Worm (Caenorhabditis elegans) whole organism, young adult: ENCODE data around the gene ins-39.

Source experiments
- B0019.2 ChIP-seq: fragments of 200-800 bp; sonication (Bioruptor generic); conservative IDR thresholded peaks from 2 replicates; pipeline ENCODE4 v1.3.6; 2022; ENCODE audit warnings: missing genetic modification reagents, missing genetic modification characterization, missing compliant biosample characterization
- B0035.1 ChIP-seq: sonication (generic microtip); optimal IDR thresholded peaks from 2 replicates; lab custom pipeline; 2016; ENCODE audit warnings: missing genetic modification characterization, mild to moderate bottlenecking, missing compliant biosample characterization, missing genotype, missing genetic modification reagents
- B0336.3 ChIP-seq: fragments of 200-800 bp; sonication (Bioruptor generic); IDR thresholded peaks from 2 replicates; pipeline ENCODE4 v1.3.6; 2022; ENCODE audit warnings: missing genetic modification characterization, missing compliant biosample characterization
- C17E4.6 ChIP-seq: fragments of 200-800 bp; sonication (Bioruptor generic); IDR thresholded peaks from 2 replicates; pipeline ENCODE4 v1.3.6; 2022; ENCODE audit warnings: missing genetic modification reagents, missing genetic modification characterization, missing compliant biosample characterization
- D2030.7 ChIP-seq: fragments of 200-800 bp; sonication (Bioruptor generic); IDR thresholded peaks from 2 replicates; pipeline ENCODE4 v1.3.6; 2022; ENCODE audit warnings: missing genetic modification reagents, missing genetic modification characterization, missing compliant biosample characterization
- F22D6.2 ChIP-seq: sonication (generic microtip); optimal IDR thresholded peaks from 2 replicates; lab custom pipeline; 2016; ENCODE audit warnings: mild to moderate bottlenecking, missing genetic modification characterization, missing compliant biosample characterization
- F33H1.4 ChIP-seq: fragments of 200-800 bp; sonication (Bioruptor generic); IDR thresholded peaks from 2 replicates; pipeline ENCODE4 v1.3.6; 2022; ENCODE audit warnings: missing genetic modification reagents, missing genetic modification characterization, missing compliant biosample characterization
- F57C9.4 ChIP-seq: sonication (generic microtip); optimal IDR thresholded peaks from 2 replicates; lab custom pipeline; 2017; ENCODE audit warnings: mild to moderate bottlenecking, missing genetic modification characterization, missing compliant biosample characterization
- K11D2.4 ChIP-seq: fragments of 200-800 bp; sonication (Bioruptor generic); IDR thresholded peaks from 2 replicates; pipeline ENCODE4 v1.3.6; 2022; ENCODE audit warnings: missing genetic modification reagents, missing genetic modification characterization, missing compliant biosample characterization
- Y53G8AR.9 ChIP-seq: fragments of 200-800 bp; sonication (Bioruptor generic); conservative IDR thresholded peaks from 2 replicates; pipeline ENCODE4 v1.3.6; 2022; ENCODE audit warnings: missing genetic modification reagents, missing genetic modification characterization, missing compliant biosample characterization
- Y56A3A.18 ChIP-seq: fragments of 200-800 bp; sonication (Bioruptor generic); IDR thresholded peaks from 2 replicates; pipeline ENCODE4 v1.3.6; 2022; ENCODE audit warnings: missing genetic modification reagents, missing genetic modification characterization, missing compliant biosample characterization
- ZK185.1 ChIP-seq: sonication (generic microtip); optimal IDR thresholded peaks from 2 replicates; lab custom pipeline; 2016; ENCODE audit warnings: mild to moderate bottlenecking, missing genetic modification characterization, missing compliant biosample characterization; ENCODE audit not compliant: poor library complexity, severe bottlenecking
- akir-1 ChIP-seq: fragments of 200-800 bp; sonication (Bioruptor generic); optimal IDR thresholded peaks from 2 replicates; lab custom pipeline; 2018; ENCODE audit warnings: mild to moderate bottlenecking, missing genetic modification characterization, moderate library complexity, missing compliant biosample characterization
- atf-7 ChIP-seq: sonication (generic microtip); optimal IDR thresholded peaks from 2 replicates; lab custom pipeline; 2017; ENCODE audit warnings: mild to moderate bottlenecking, missing genetic modification characterization, missing compliant biosample characterization
- athp-1 ChIP-seq: sonication (generic microtip); optimal IDR thresholded peaks from 2 replicates; lab custom pipeline; 2017; ENCODE audit warnings: mild to moderate bottlenecking, missing genetic modification characterization, missing compliant biosample characterization
- bed-2 ChIP-seq: fragments of 200-800 bp; sonication (Bioruptor generic); IDR thresholded peaks from 2 replicates; pipeline ENCODE4 v1.3.6; 2022; ENCODE audit warnings: missing genetic modification reagents, missing genetic modification characterization, missing compliant biosample characterization
- ceh-100 ChIP-seq: fragments of 200-800 bp; sonication (Bioruptor generic); IDR thresholded peaks from 2 replicates; pipeline ENCODE4 v1.3.6; 2022; ENCODE audit warnings: missing genetic modification reagents, missing genetic modification characterization, missing compliant biosample characterization
- ceh-58 ChIP-seq: fragments of 200-800 bp; sonication (Bioruptor generic); IDR thresholded peaks from 2 replicates; pipeline ENCODE4 v1.3.6; 2022; ENCODE audit warnings: missing genetic modification characterization, missing compliant biosample characterization
- chd-7 ChIP-seq: sonication (generic microtip); optimal IDR thresholded peaks from 2 replicates; lab custom pipeline; 2016; ENCODE audit warnings: mild to moderate bottlenecking, missing genetic modification characterization, moderate library complexity, missing compliant biosample characterization
- efl-1 ChIP-seq: fragments of 150-350 bp; optimal IDR thresholded peaks from 2 replicates; lab custom pipeline; 2014; ENCODE audit warnings: missing biosample characterization, missing genetic modification reagents, missing genetic modification characterization
- ets-4 ChIP-seq: fragments of 200-800 bp; sonication (Bioruptor generic); optimal IDR thresholded peaks from 2 replicates; lab custom pipeline; 2018; ENCODE audit warnings: mild to moderate bottlenecking, missing genetic modification characterization, missing compliant biosample characterization
- fkh-3 ChIP-seq: sonication (generic microtip); optimal IDR thresholded peaks from 2 replicates; lab custom pipeline; 2016; ENCODE audit warnings: mild to moderate bottlenecking, missing genetic modification characterization, missing compliant biosample characterization
- gei-17 ChIP-seq: fragments of 200-800 bp; sonication (Bioruptor generic); optimal IDR thresholded peaks from 2 replicates; lab custom pipeline; 2018; ENCODE audit warnings: mild to moderate bottlenecking, missing genetic modification characterization, missing compliant biosample characterization
- him-1 ChIP-seq: sonication (generic microtip); optimal IDR thresholded peaks from 2 replicates; lab custom pipeline; 2016; ENCODE audit warnings: missing genotype, missing genetic modification reagents, missing genetic modification characterization, missing compliant biosample characterization
- hlh-26 ChIP-seq: fragments of 200-800 bp; sonication (Bioruptor generic); conservative IDR thresholded peaks from 2 replicates; pipeline ENCODE4 v1.3.6; 2022; ENCODE audit warnings: missing genetic modification reagents, missing genetic modification characterization, missing compliant biosample characterization
- hmg-1.2 ChIP-seq: fragments of 200-800 bp; sonication (Bioruptor generic); IDR thresholded peaks from 2 replicates; pipeline ENCODE4 v1.3.6; 2022; ENCODE audit warnings: missing genetic modification reagents, missing genetic modification characterization, missing compliant biosample characterization
- lag-1 ChIP-seq: fragments of 200-800 bp; sonication (Bioruptor generic); IDR thresholded peaks from 2 replicates; pipeline ENCODE4 v1.3.6; 2022; ENCODE audit warnings: missing genetic modification reagents, missing genetic modification characterization, missing compliant biosample characterization
- let-607 ChIP-seq, 2 experiments: fragments of 200-800 bp in 1 of 2; sonication (Bioruptor generic) in 1 of 2; sonication (generic microtip) in 1 of 2; optimal IDR thresholded peaks; 2 replicates each; lab custom pipeline; 2016 to 2018; ENCODE audit warnings: mild to moderate bottlenecking in 2 of 2, missing compliant biosample characterization in 2 of 2, missing genetic modification characterization in 2 of 2, moderate library complexity in 2 of 2, missing genotype in 1 of 2
- lin-35 ChIP-seq, 3 experiments: fragments of 150-350 bp in 2 of 3; sonication (generic microtip) in 1 of 3; optimal IDR thresholded peaks; 2 replicates each; lab custom pipeline; 2014 to 2018; ENCODE audit warnings: missing biosample characterization in 3 of 3, missing genetic modification characterization in 3 of 3, missing genetic modification reagents in 3 of 3
- lir-1 ChIP-seq: fragments of 200-800 bp; sonication (Bioruptor generic); conservative IDR thresholded peaks from 2 replicates; pipeline ENCODE4 v1.3.6; 2022; ENCODE audit warnings: missing genetic modification reagents, missing genetic modification characterization, missing compliant biosample characterization
- lsy-27 ChIP-seq: sonication (generic microtip); optimal IDR thresholded peaks from 2 replicates; lab custom pipeline; 2017; ENCODE audit warnings: missing genetic modification characterization, mild to moderate bottlenecking, missing compliant biosample characterization, antibody characterized with exemption, missing genotype, borderline replicate concordance; ENCODE audit not compliant: insufficient read depth
- madf-10 ChIP-seq: sonication (generic microtip); optimal IDR thresholded peaks from 2 replicates; lab custom pipeline; 2016; ENCODE audit warnings: mild to moderate bottlenecking, missing genetic modification characterization, missing compliant biosample characterization
- mcd-1 ChIP-seq: fragments of 200-800 bp; sonication (Bioruptor generic); IDR thresholded peaks from 2 replicates; pipeline ENCODE4 v1.3.6; 2022; ENCODE audit warnings: missing genetic modification reagents, missing genetic modification characterization, missing compliant biosample characterization
- mes-4 ChIP-seq: sonication (generic microtip); optimal IDR thresholded peaks from 2 replicates; lab custom pipeline; 2016; ENCODE audit warnings: missing genotype, missing genetic modification characterization, missing compliant biosample characterization
- nhr-80 ChIP-seq: sonication (generic microtip); optimal IDR thresholded peaks from 2 replicates; lab custom pipeline; 2016; ENCODE audit warnings: missing genetic modification characterization, missing compliant biosample characterization
- nhr-90 ChIP-seq: sonication (generic microtip); optimal IDR thresholded peaks from 2 replicates; lab custom pipeline; 2016; ENCODE audit warnings: missing genotype, mild to moderate bottlenecking, missing genetic modification characterization, missing compliant biosample characterization
- repo-1 ChIP-seq: sonication (generic microtip); optimal IDR thresholded peaks from 2 replicates; lab custom pipeline; 2017; ENCODE audit warnings: mild to moderate bottlenecking, missing genetic modification characterization, missing compliant biosample characterization
- sdz-38 ChIP-seq: sonication (generic microtip); optimal IDR thresholded peaks from 2 replicates; lab custom pipeline; 2016; ENCODE audit warnings: missing genotype, missing genetic modification characterization, missing compliant biosample characterization
- snpc-3.4 ChIP-seq: sonication (generic microtip); optimal IDR thresholded peaks from 2 replicates; lab custom pipeline; 2017; ENCODE audit warnings: missing genetic modification characterization, mild to moderate bottlenecking, missing compliant biosample characterization, antibody characterized with exemption, moderate library complexity, missing genotype, missing genetic modification reagents
- snpc-4 ChIP-seq, 5 experiments: fragments of 150-350 bp in 1 of 5; sonication (generic microtip) in 4 of 5; optimal IDR thresholded peaks; 2 replicates each; lab custom pipeline; 2014 to 2018; ENCODE audit warnings: missing genetic modification characterization in 5 of 5, missing biosample characterization in 3 of 5, antibody characterized with exemption in 2 of 5, mild to moderate bottlenecking in 2 of 5, missing compliant biosample characterization in 2 of 5, missing genotype in 2 of 5, moderate library complexity in 2 of 5, missing genetic modification reagents in 1 of 5
- tbp1 ChIP-seq: fragments of 200-800 bp; sonication (Bioruptor generic); optimal IDR thresholded peaks from 2 replicates; lab custom pipeline; 2018; ENCODE audit warnings: mild to moderate bottlenecking, missing genetic modification characterization, missing compliant biosample characterization
- unc-62 ChIP-seq: fragments of 150-350 bp; optimal IDR thresholded peaks from 2 replicates; lab custom pipeline; 2014; ENCODE audit warnings: missing biosample characterization, missing genetic modification reagents, missing genetic modification characterization
- ztf-18 ChIP-seq: sonication (generic microtip); optimal IDR thresholded peaks from 2 replicates; lab custom pipeline; 2016; ENCODE audit warnings: missing genotype, mild to moderate bottlenecking, missing genetic modification characterization, missing compliant biosample characterization
- ztf-22 ChIP-seq: fragments of 200-800 bp; sonication (Bioruptor generic); optimal IDR thresholded peaks from 2 replicates; lab custom pipeline; 2018; ENCODE audit warnings: mild to moderate bottlenecking, missing genetic modification characterization, moderate library complexity, missing compliant biosample characterization
- ztf-6 ChIP-seq: fragments of 200-800 bp; sonication (Bioruptor generic); IDR thresholded peaks from 2 replicates; pipeline ENCODE4 v1.3.6; 2022; ENCODE audit warnings: missing genetic modification reagents, missing genetic modification characterization, missing compliant biosample characterization

Gene ins-39

ce11 chrX:1360631-1361030, 16.4 kb upstream of the ins-39 start, which contains the start of gene F56C3.4:
TSS of gene F56C3.4 (minus strand) at chrX:1360731.
- no peak for TF ChIP-seq akir-1
- no peak for TF ChIP-seq lir-1 (GFP tag; lab: Robert Waterston, UW)
- no peak for TF ChIP-seq snpc-3.4
- no peak for TF ChIP-seq F57C9.4 (tag; lab: Kevin White, UChicago)
- no peak for TF ChIP-seq mcd-1 (GFP tag; lab: Robert Waterston, UW)
- no peak for TF ChIP-seq B0336.3
- no peak for TF ChIP-seq ceh-100 (GFP tag; lab: Robert Waterston, UW)
- TF ChIP-seq ets-4 (GFP tag; lab: Kevin White, UChicago): no peak
- TF ChIP-seq nhr-90: no peak
- TF ChIP-seq F33H1.4: no peak
- no peak for TF ChIP-seq sdz-38 (tag; lab: Kevin White, UChicago)
- TF ChIP-seq tbp1 (GFP tag; lab: Kevin White, UChicago): no peak
- no peak for TF ChIP-seq snpc-4 (GFP tag; optimal IDR thresholded peaks at IDR 0.05; lab: Kevin White, UChicago)
- no peak for TF ChIP-seq snpc-4 (tag; optimal IDR thresholded peaks at IDR 0.05; lab: Kevin White, UChicago)
- TF ChIP-seq ZK185.1 (tag; lab: Kevin White, UChicago): no peak
- TF ChIP-seq B0019.2 (GFP tag; lab: Robert Waterston, UW): no peak
- no peak for TF ChIP-seq B0035.1 (tag; lab: Kevin White, UChicago)
- no peak for TF ChIP-seq D2030.7 (GFP tag; lab: Robert Waterston, UW)
- no peak for TF ChIP-seq mes-4 (tag; lab: Kevin White, UChicago)

ce11 chrX:1358295-1358694, 14.1 kb upstream of the ins-39 start, which contains the start of gene F56C3.3:
TSS of gene F56C3.3 (minus strand) at chrX:1358395.
- no peak for TF ChIP-seq let-607 (tag; optimal IDR thresholded peaks at IDR 0.05; lab: Kevin White, UChicago)
- no peak for TF ChIP-seq unc-62 (GFP tag; lab: Kevin White, UChicago)
- TF ChIP-seq F22D6.2 (tag; lab: Kevin White, UChicago): no peak
- TF ChIP-seq nhr-80 (tag; lab: Kevin White, UChicago): no peak
- no peak for TF ChIP-seq efl-1 (GFP tag; lab: Kevin White, UChicago)
- no peak for TF ChIP-seq tbp1 (GFP tag; lab: Kevin White, UChicago)
- TF ChIP-seq hlh-26: no peak
- no peak for TF ChIP-seq chd-7 (tag; lab: Kevin White, UChicago)
- TF ChIP-seq C17E4.6 (GFP tag; lab: Robert Waterston, UW): no peak

DNA sequence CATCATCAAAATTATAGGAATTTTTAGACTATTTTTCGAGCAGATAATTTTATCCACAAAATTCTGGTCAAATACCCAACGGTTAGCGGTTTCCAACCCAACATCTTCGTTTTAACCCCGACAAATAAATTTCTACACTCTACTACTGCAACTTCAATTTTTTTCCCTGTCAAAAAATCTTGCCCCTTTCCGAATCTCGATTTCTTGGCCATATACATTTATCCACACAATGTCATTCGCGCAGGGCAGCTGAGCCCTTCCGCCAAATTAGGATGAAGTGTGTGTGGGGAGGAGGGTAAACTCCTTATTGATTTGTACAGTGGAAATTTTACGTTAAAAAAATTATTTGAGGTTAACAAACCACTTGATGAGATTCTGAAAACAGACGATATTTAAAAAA, 597 bp upstream of the ins-39 start:
- peak; percentile 97 for TF ChIP-seq gei-17 (GFP tag; lab: Kevin White, UChicago)
- TF ChIP-seq lin-35 (GFP tag; optimal IDR thresholded peaks at IDR 0.05; lab: Kevin White, UChicago): peak in 2 of 3 experiments; percentile 74 to 97
- TF ChIP-seq Y53G8AR.9 (GFP tag; lab: Robert Waterston, UW): peak; percentile 93
- TF ChIP-seq Y56A3A.18 (GFP tag; lab: Robert Waterston, UW): peak; percentile 99
- 0 out of 2 replicates have a peak, but pooled peaks have one; percentile 29 for TF ChIP-seq lag-1
- TF ChIP-seq athp-1 (tag; lab: Kevin White, UChicago): no peak
- TF ChIP-seq hmg-1.2 (GFP tag; lab: Robert Waterston, UW): peak; percentile 81
- TF ChIP-seq fkh-3 (tag; lab: Kevin White, UChicago): no peak
- TF ChIP-seq ztf-22 (GFP tag; lab: Kevin White, UChicago): peak; percentile 77
- peak; percentile 96 for TF ChIP-seq repo-1 (tag; lab: Kevin White, UChicago)
- TF ChIP-seq ztf-18 (tag; lab: Kevin White, UChicago): peak; percentile 28
- TF ChIP-seq nhr-90: peak; percentile 74
- no peak for TF ChIP-seq F57C9.4 (tag; lab: Kevin White, UChicago)
- TF ChIP-seq ceh-100 (GFP tag; lab: Robert Waterston, UW): peak; percentile 28; the same call in 1 of the 2 replicates
- TF ChIP-seq F22D6.2 (tag; lab: Kevin White, UChicago): peak; percentile 91
- TF ChIP-seq atf-7 (tag; lab: Kevin White, UChicago): peak; percentile 94
- no peak for TF ChIP-seq ztf-6 (GFP tag; lab: Robert Waterston, UW)
- peak; percentile 50 for TF ChIP-seq lsy-27 (tag; lab: Kevin White, UChicago)
- TF ChIP-seq ceh-58 (GFP tag; lab: Robert Waterston, UW): no peak
- no peak for TF ChIP-seq him-1 (tag; lab: Kevin White, UChicago)
- TF ChIP-seq bed-2: peak; percentile 32; the same call in 1 of the 2 replicates
- TF ChIP-seq madf-10 (tag; lab: Kevin White, UChicago): peak; percentile 94
- peak; percentile 98 for TF ChIP-seq K11D2.4 (GFP tag; lab: Robert Waterston, UW)
